Comparison of ENCODE assay signal across 5 worm cellular contexts in the genomic region with DNA sequence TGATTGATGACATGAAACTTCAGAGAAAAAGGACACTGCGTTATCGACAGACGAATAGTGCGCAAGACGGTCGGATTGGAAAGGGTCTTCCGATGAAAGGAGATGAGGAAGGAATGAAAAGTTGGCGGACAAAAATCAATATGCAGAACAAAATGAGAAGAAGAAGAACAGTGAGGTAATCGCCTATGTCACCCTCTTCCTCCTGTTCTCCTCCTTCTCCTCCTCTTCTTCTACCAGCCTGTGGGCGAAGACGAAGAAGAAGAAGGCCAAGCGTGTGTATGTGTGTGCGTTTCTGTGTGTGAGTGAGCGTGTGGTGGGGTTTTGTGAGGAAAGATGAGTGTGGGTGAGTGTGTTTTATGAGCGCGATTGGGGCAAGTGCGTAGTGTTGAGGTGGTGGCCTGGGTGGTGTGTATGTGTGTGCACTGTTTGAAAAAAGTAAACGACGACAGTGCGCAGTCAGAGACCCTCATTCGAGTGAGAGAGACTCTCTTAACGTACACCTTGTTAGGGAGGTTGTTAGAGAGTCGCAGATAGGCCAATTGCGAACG.
TF ChIP-seq lines count a peak whose summit lies in the region.

Gene tsp-21 (plus strand): TSS at position 146 of the 548 bp plus-strand sequence.

TF ChIP-seq in whole organism, L1 larva, 84 proteins besides CTCF, POLR2A, EP300 and RAD21 (continues in another document):
- TF ChIP-seq ztf-4 (tag; optimal IDR thresholded peaks at IDR 0.05; lab: Kevin White, UChicago) (peak; percentile 52), efl-3 (GFP tag; optimal IDR thresholded peaks at IDR 0.05; lab: Kevin White, UChicago) (no peak), nhr-20 (tag; optimal IDR thresholded peaks at IDR 0.05; lab: Kevin White, UChicago) (peak; percentile 80), efl-1 (optimal IDR thresholded peaks at IDR 0.05; lab: Kevin White, UChicago) (peak; percentile 19 to 54), efl-1 (GFP tag; optimal IDR thresholded peaks at IDR 0.05 in 1 of 2; lab: Kevin White, UChicago) (peak in 1 of 2 experiments; percentile 65), lin-15B (tag; optimal IDR thresholded peaks at IDR 0.05; lab: Kevin White, UChicago) (no peak), isw-1 (GFP tag; IDR thresholded peaks at IDR 0.05; lab: Robert Waterston, UW) (no peak), ceh-82 (tag; optimal IDR thresholded peaks at IDR 0.05; lab: Kevin White, UChicago) (peak in 2 of 3 experiments; percentile 12 to 87), skn-1 (tag; optimal IDR thresholded peaks at IDR 0.05; lab: Kevin White, UChicago) (peak; percentile 84), mep-1 (tag; optimal IDR thresholded peaks at IDR 0.05; lab: Kevin White, UChicago) (peak; percentile 88), snu-23 (GFP tag; optimal IDR thresholded peaks at IDR 0.05; lab: Kevin White, UChicago) (peak; percentile 91), hpl-2 (GFP tag; optimal IDR thresholded peaks at IDR 0.05; lab: Kevin White, UChicago) (peak; percentile 13), egl-13 (tag; optimal IDR thresholded peaks at IDR 0.05; lab: Kevin White, UChicago) (no peak), ceh-63 (GFP tag; optimal IDR thresholded peaks at IDR 0.05; lab: Kevin White, UChicago) (no peak), mef-2 (tag; optimal IDR thresholded peaks at IDR 0.05; lab: Kevin White, UChicago) (no peak), tlp-1 (tag; optimal IDR thresholded peaks at IDR 0.05; lab: Kevin White, UChicago) (no peak), tbx-2 (tag; optimal IDR thresholded peaks at IDR 0.05; lab: Kevin White, UChicago) (peak; percentile 59)

TF ChIP-seq in whole organism, L3 larva, 47 proteins besides CTCF, POLR2A, EP300 and RAD21 (continues in another document):
- no peak for TF ChIP-seq nhr-28 (tag; optimal IDR thresholded peaks at IDR 0.05; lab: Kevin White, UChicago)
- TF ChIP-seq mdl-1 (tag; optimal IDR thresholded peaks at IDR 0.05; lab: Kevin White, UChicago): no peak
- TF ChIP-seq pqm-1 (tag; optimal IDR thresholded peaks at IDR 0.05; lab: Kevin White, UChicago): peak; percentile 85
- TF ChIP-seq daf-12 (tag; optimal IDR thresholded peaks at IDR 0.05; lab: Kevin White, UChicago): no peak
- TF ChIP-seq elt-2 (tag; optimal IDR thresholded peaks at IDR 0.05; lab: Kevin White, UChicago): peak; percentile 80
- no peak for TF ChIP-seq R02D3.7 (tag; optimal IDR thresholded peaks at IDR 0.05; lab: Kevin White, UChicago)
- TF ChIP-seq ceh-16 (tag; optimal IDR thresholded peaks at IDR 0.05; lab: Kevin White, UChicago): no peak
- TF ChIP-seq lin-39 (tag; optimal IDR thresholded peaks at IDR 0.05; lab: Kevin White, UChicago): peak; percentile 84
- TF ChIP-seq nhr-76 (tag; optimal IDR thresholded peaks at IDR 0.05; lab: Kevin White, UChicago): no peak
- no peak for TF ChIP-seq nhr-12 (tag; optimal IDR thresholded peaks at IDR 0.05; lab: Kevin White, UChicago)
- no peak for TF ChIP-seq nhr-77 (tag; optimal IDR thresholded peaks at IDR 0.05; lab: Kevin White, UChicago)
- TF ChIP-seq nhr-11 (tag; optimal IDR thresholded peaks at IDR 0.05; lab: Kevin White, UChicago): no peak
- no peak for TF ChIP-seq elt-3 (tag; optimal IDR thresholded peaks at IDR 0.05; lab: Kevin White, UChicago)
- TF ChIP-seq sea-2 (GFP tag; optimal IDR thresholded peaks at IDR 0.05; lab: Kevin White, UChicago): peak; percentile 33
- TF ChIP-seq eor-1 (tag; optimal IDR thresholded peaks at IDR 0.05; lab: Kevin White, UChicago): no peak
- TF ChIP-seq jun-1 (tag; optimal IDR thresholded peaks at IDR 0.05; lab: Kevin White, UChicago): peak; percentile 72
- peak; percentile 41 for TF ChIP-seq elt-1 (tag; optimal IDR thresholded peaks at IDR 0.05; lab: Kevin White, UChicago)
- TF ChIP-seq ztf-4 (tag; optimal IDR thresholded peaks at IDR 0.05; lab: Kevin White, UChicago): no peak

TF ChIP-seq in whole organism, early embryonic, 17 proteins besides CTCF, POLR2A, EP300 and RAD21:
- peak; percentile 5 for TF ChIP-seq ceh-13 (GFP tag; optimal IDR thresholded peaks at IDR 0.05; lab: Kevin White, UChicago)
- TF ChIP-seq ama-1 (optimal IDR thresholded peaks at IDR 0.05; lab: Kevin White, UChicago): no peak
- peak; percentile 19; the same call in 1 of the 2 replicates for TF ChIP-seq sea-1 (GFP tag; conservative IDR thresholded peaks at IDR 0.05; lab: Robert Waterston, UW)
- no peak for TF ChIP-seq tbx-11 (GFP tag; IDR thresholded peaks at IDR 0.05; lab: Robert Waterston, UW)
- peak; percentile 66 for TF ChIP-seq aly-1 (tag; optimal IDR thresholded peaks at IDR 0.05; lab: Kevin White, UChicago)
- TF ChIP-seq scrt-1 (GFP tag; IDR thresholded peaks at IDR 0.05; lab: Robert Waterston, UW): peak; percentile 68; the same call in 1 of the 2 replicates
- TF ChIP-seq ceh-36 (tag; optimal IDR thresholded peaks at IDR 0.05; lab: Kevin White, UChicago): peak; percentile 45
- TF ChIP-seq tra-4 (tag; optimal IDR thresholded peaks at IDR 0.05; lab: Kevin White, UChicago): no peak
- peak; percentile 5; the same call in 1 of the 2 replicates for TF ChIP-seq flt-1 (GFP tag; IDR thresholded peaks at IDR 0.05; lab: Robert Waterston, UW)
- TF ChIP-seq ets-7 (tag; optimal IDR thresholded peaks at IDR 0.05; lab: Kevin White, UChicago): peak; percentile 52
- no peak for TF ChIP-seq pes-1 (GFP tag; IDR thresholded peaks at IDR 0.05; lab: Robert Waterston, UW)
- no peak for TF ChIP-seq hmbx-1 (tag; optimal IDR thresholded peaks at IDR 0.05; lab: Kevin White, UChicago)
- peak; percentile 59 for TF ChIP-seq B0310.2 (tag; optimal IDR thresholded peaks at IDR 0.05; lab: Kevin White, UChicago)
- peak; percentile 86 for TF ChIP-seq F13C5.2 (tag; optimal IDR thresholded peaks at IDR 0.05; lab: Kevin White, UChicago)
- peak; percentile 33; the same call in 1 of the 2 replicates for TF ChIP-seq tbx-37 (GFP tag; conservative IDR thresholded peaks at IDR 0.05; lab: Robert Waterston, UW)
- no peak for TF ChIP-seq hnd-1 (tag; optimal IDR thresholded peaks at IDR 0.05; lab: Kevin White, UChicago)
- peak; percentile 97 for TF ChIP-seq hmg-4 (GFP tag; optimal IDR thresholded peaks at IDR 0.05; lab: Kevin White, UChicago)
TF ChIP-seq in whole organism, early embryonic: peak in this region for 11.

TF ChIP-seq in whole organism, midembryonic, 9 proteins besides CTCF, POLR2A, EP300 and RAD21:
- TF ChIP-seq cog-1 (tag; optimal IDR thresholded peaks at IDR 0.05; lab: Kevin White, UChicago) (peak; percentile 60), med-1 (GFP tag; optimal IDR thresholded peaks at IDR 0.05; lab: Kevin White, UChicago; ENCODE audit: insufficient read depth) (peak; percentile 24), ztf-23 (GFP tag; IDR thresholded peaks at IDR 0.05; lab: Robert Waterston, UW) (peak; percentile 64; the same call in 1 of the 2 replicates), ztf-29 (GFP tag; IDR thresholded peaks at IDR 0.05; lab: Robert Waterston, UW) (no peak), flt-1 (GFP tag; IDR thresholded peaks at IDR 0.05; lab: Robert Waterston, UW) (peak; percentile 79), T22C8.4 (GFP tag; IDR thresholded peaks at IDR 0.05; lab: Robert Waterston, UW) (no peak), tab-1 (GFP tag; IDR thresholded peaks at IDR 0.05; lab: Robert Waterston, UW) (no peak)

TF ChIP-seq in whole organism, young adult, 124 proteins besides CTCF, POLR2A, EP300 and RAD21 (continues in another document):
- TF ChIP-seq B0261.1 (tag; optimal IDR thresholded peaks at IDR 0.05; lab: Kevin White, UChicago) (no peak), K11D2.4 (GFP tag; IDR thresholded peaks at IDR 0.05; lab: Robert Waterston, UW) (no peak), F10E7.11 (tag; optimal IDR thresholded peaks at IDR 0.05; lab: Kevin White, UChicago) (no peak), Y53F4B.3 (GFP tag; IDR thresholded peaks at IDR 0.05; lab: Robert Waterston, UW) (no peak), rcor-1 (GFP tag; IDR thresholded peaks at IDR 0.05; lab: Robert Waterston, UW) (peak; percentile 31; the same call in 1 of the 2 replicates), C06A6.2 (GFP tag; conservative IDR thresholded peaks at IDR 0.05; lab: Robert Waterston, UW) (0 out of 2 replicates have a peak, but pooled peaks have one; percentile 33), madf-10 (tag; optimal IDR thresholded peaks at IDR 0.05; lab: Kevin White, UChicago) (peak; percentile 50), ets-4 (GFP tag; optimal IDR thresholded peaks at IDR 0.05; lab: Kevin White, UChicago) (peak; percentile 17), snpc-4 (GFP tag; optimal IDR thresholded peaks at IDR 0.05; lab: Kevin White, UChicago) (no peak), snpc-4 (tag; optimal IDR thresholded peaks at IDR 0.05; lab: Kevin White, UChicago) (peak in 3 of 4 experiments; percentile 8 to 47 (median 40)), mes-4 (tag; optimal IDR thresholded peaks at IDR 0.05; lab: Kevin White, UChicago) (no peak), mel-28 (tag; optimal IDR thresholded peaks at IDR 0.05; lab: Kevin White, UChicago; ENCODE audit: borderline replicate concordance) (no peak), F57A8.1 (GFP tag; optimal IDR thresholded peaks at IDR 0.05; lab: Kevin White, UChicago) (peak; percentile 27), madf-3 (GFP tag; IDR thresholded peaks at IDR 0.05; lab: Robert Waterston, UW) (no peak), dox-1 (GFP tag; IDR thresholded peaks at IDR 0.05; lab: Robert Waterston, UW) (peak; percentile 88; the same call in 1 of the 2 replicates), ceh-40 (GFP tag; IDR thresholded peaks at IDR 0.05; lab: Robert Waterston, UW) (no peak), egl-44 (GFP tag; IDR thresholded peaks at IDR 0.05; lab: Robert Waterston, UW) (no peak), ceh-27 (GFP tag; optimal IDR thresholded peaks at IDR 0.05; lab: Kevin White, UChicago) (peak; percentile 89), cebp-2 (GFP tag; IDR thresholded peaks at IDR 0.05; lab: Robert Waterston, UW) (no peak), lin-26 (GFP tag; IDR thresholded peaks at IDR 0.05; lab: Robert Waterston, UW) (peak; percentile 48), Y79H2A.3 (GFP tag; conservative IDR thresholded peaks at IDR 0.05; lab: Robert Waterston, UW) (no peak), sdz-38 (tag; optimal IDR thresholded peaks at IDR 0.05; lab: Kevin White, UChicago) (no peak), Y56A3A.18 (GFP tag; IDR thresholded peaks at IDR 0.05; lab: Robert Waterston, UW) (0 out of 2 replicates have a peak, but pooled peaks have one; percentile 30), lsl-1 (GFP tag; optimal IDR thresholded peaks at IDR 0.05; lab: Kevin White, UChicago) (no peak), let-607 (tag; optimal IDR thresholded peaks at IDR 0.05; lab: Kevin White, UChicago) (peak in 1 of 2 experiments; percentile 36), ceh-79 (tag; optimal IDR thresholded peaks at IDR 0.05; lab: Kevin White, UChicago) (no peak), die-1 (tag; optimal IDR thresholded peaks at IDR 0.05; lab: Kevin White, UChicago) (peak; percentile 11), zfh-2 (GFP tag; conservative IDR thresholded peaks at IDR 0.05; lab: Robert Waterston, UW) (peak; percentile 83), zim-3 (tag; optimal IDR thresholded peaks at IDR 0.05; lab: Kevin White, UChicago) (no peak), nfya-1 (tag; optimal IDR thresholded peaks at IDR 0.05; lab: Kevin White, UChicago; ENCODE audit: borderline replicate concordance, insufficient read depth) (no peak), lag-1 (GFP tag; IDR thresholded peaks at IDR 0.05; lab: Robert Waterston, UW) (no peak), ztf-26 (tag; optimal IDR thresholded peaks at IDR 0.05; lab: Kevin White, UChicago) (peak; percentile 42)

Comparison
In these comparisons a context has a peak if more than half of its experiments do, and no peak if none do; other contexts are left out.
1. Of the 8 proteins assayed by ChIP-seq in both whole organism, young adult and whole organism, L1 larva: peak only in whole organism, young adult: snpc-4; only in whole organism, L1 larva: dpl-1 and efl-1; in both: nhr-90; in neither: 3; mixed calls (peak in some experiments, not most) for 1.